Fruit fly (Drosophila melanogaster) whole organism: ENCODE measurements around the gene CG14110.

Source experiments
- CG8478 ChIP-seq: fragments of >200 bp; optimal IDR thresholded peaks from 2 replicates; lab custom pipeline; 2018; ENCODE audit warnings: inconsistent platforms
- Dll ChIP-seq: fragments of >200 bp; optimal IDR thresholded peaks from 2 replicates; lab custom pipeline; 2017
- EcR ChIP-seq, 2 experiments: fragments of >200 bp; optimal IDR thresholded peaks; 2 replicates each; lab custom pipeline; 2017; ENCODE audit warnings: missing biosample characterization in 2 of 2, missing genetic modification characterization in 2 of 2, missing genetic modification reagents in 2 of 2
- pan ChIP-seq: fragments of >200 bp; optimal IDR thresholded peaks from 2 replicates; lab custom pipeline; 2017
- psq ChIP-seq: fragments of >200 bp; optimal IDR thresholded peaks from 2 replicates; lab custom pipeline; 2017
- usp ChIP-seq: fragments of >200 bp; optimal IDR thresholded peaks from 2 replicates; lab custom pipeline; 2017; ENCODE audit warnings: missing biosample characterization, missing genetic modification characterization, mixed read lengths

The CG14110 gene

dm6 chr3L:13384489-13384888, at the start of gene CG14110:
CG14110 (plus strand) TSS chr3L:13384789.
- TF ChIP-seq psq (lab: Kevin White, UChicago), result no peak
- no peak for TF ChIP-seq usp (GFP tag; lab: Kevin White, UChicago)
- TF ChIP-seq EcR (GFP tag; optimal IDR thresholded peaks at IDR 0.05; lab: Kevin White, UChicago), result no peak
- TF ChIP-seq CG8478 (lab: Kevin White, UChicago), result no peak
- no peak for TF ChIP-seq pan (lab: Kevin White, UChicago)
- no peak for TF ChIP-seq Dll (lab: Kevin White, UChicago)

- TF ChIP-seq Dll (lab: Kevin White, UChicago) (no peak), psq (lab: Kevin White, UChicago) (no peak), pan (lab: Kevin White, UChicago) (no peak), usp (GFP tag; lab: Kevin White, UChicago) (no peak), EcR (GFP tag; optimal IDR thresholded peaks at IDR 0.05; lab: Kevin White, UChicago) (no peak), CG8478 (lab: Kevin White, UChicago) (no peak)
These were observed 35.9 kb upstream of the CG14110 start, which contains the start of gene CG17687 for dm6 chr3L:13348733-13349132. CG17687 (plus strand) TSS chr3L:13349033.

- no peak for TF ChIP-seq pan (lab: Kevin White, UChicago)
- no peak for TF ChIP-seq Dll (lab: Kevin White, UChicago)
- TF ChIP-seq usp (GFP tag; lab: Kevin White, UChicago), result no peak
- no peak for TF ChIP-seq psq (lab: Kevin White, UChicago)
- no peak for TF ChIP-seq EcR (GFP tag; optimal IDR thresholded peaks at IDR 0.05; lab: Kevin White, UChicago)
- no peak for TF ChIP-seq CG8478 (lab: Kevin White, UChicago)
These were observed 28.4 kb upstream of the CG14110 start, which contains the start of gene Nplp2 for dm6 chr3L:13356084-13356693. Nplp2 (plus strand) TSS chr3L:13356376.

- TF ChIP-seq Dll (lab: Kevin White, UChicago) (no peak), pan (lab: Kevin White, UChicago) (no peak), usp (GFP tag; lab: Kevin White, UChicago) (no peak), EcR (GFP tag; optimal IDR thresholded peaks at IDR 0.05; lab: Kevin White, UChicago) (no peak), CG8478 (lab: Kevin White, UChicago) (no peak), psq (lab: Kevin White, UChicago) (no peak)
These were observed 6.9 kb upstream of the CG14110 start, which contains the start of gene CG14111 for dm6 chr3L:13377657-13378056. CG14111 (plus strand) TSS chr3L:13377957.

dm6 chr3L:13378202-13378601, 6.4 kb upstream of the CG14110 start, which contains the start of gene SNCF:
SNCF (plus strand) TSS chr3L:13378583.
- TF ChIP-seq CG8478 (lab: Kevin White, UChicago) (no peak), Dll (lab: Kevin White, UChicago) (no peak), usp (GFP tag; lab: Kevin White, UChicago) (no peak), psq (lab: Kevin White, UChicago) (no peak), EcR (GFP tag; optimal IDR thresholded peaks at IDR 0.05; lab: Kevin White, UChicago) (no peak), pan (lab: Kevin White, UChicago) (no peak)

dm6 chr3L:13381160-13381559, 3.4 kb upstream of the CG14110 start, which contains the start of gene CG14107:
CG14107 (minus strand) TSS chr3L:13381346.
- no peak for TF ChIP-seq EcR (GFP tag; optimal IDR thresholded peaks at IDR 0.05; lab: Kevin White, UChicago)
- TF ChIP-seq CG8478 (lab: Kevin White, UChicago), result no peak
- TF ChIP-seq pan (lab: Kevin White, UChicago), result no peak
- TF ChIP-seq Dll (lab: Kevin White, UChicago), result no peak
- no peak for TF ChIP-seq usp (GFP tag; lab: Kevin White, UChicago)
- no peak for TF ChIP-seq psq (lab: Kevin White, UChicago)

- TF ChIP-seq CG8478 (lab: Kevin White, UChicago) (no peak), usp (GFP tag; lab: Kevin White, UChicago) (no peak), Dll (lab: Kevin White, UChicago) (no peak), EcR (GFP tag; optimal IDR thresholded peaks at IDR 0.05; lab: Kevin White, UChicago) (no peak), psq (lab: Kevin White, UChicago) (no peak), pan (lab: Kevin White, UChicago) (no peak)
These were observed 2.4 kb upstream of the CG14110 start, which contains the start of gene ImpL1 for dm6 chr3L:13382061-13382815. ImpL1 (plus strand) TSS chr3L:13382765.

dm6 chr3L:13387608-13388007, 3.0 kb downstream of the CG14110 start, which contains the start of gene CG10171:
CG10171 (minus strand) TSS chr3L:13387907.
- TF ChIP-seq Dll (lab: Kevin White, UChicago), result no peak
- no peak for TF ChIP-seq usp (GFP tag; lab: Kevin White, UChicago)
- no peak for TF ChIP-seq psq (lab: Kevin White, UChicago)
- TF ChIP-seq pan (lab: Kevin White, UChicago), result no peak
- TF ChIP-seq EcR (GFP tag; optimal IDR thresholded peaks at IDR 0.05; lab: Kevin White, UChicago), result no peak
- no peak for TF ChIP-seq CG8478 (lab: Kevin White, UChicago)

dm6 chr3L:13389834-13390233, 5.2 kb downstream of the CG14110 start, which contains the start of gene Poc1:
Poc1 (minus strand) TSS chr3L:13390006.
- no peak for TF ChIP-seq Dll (lab: Kevin White, UChicago)
- TF ChIP-seq CG8478 (lab: Kevin White, UChicago), result no peak
- TF ChIP-seq EcR (GFP tag; optimal IDR thresholded peaks at IDR 0.05; lab: Kevin White, UChicago), result no peak
- no peak for TF ChIP-seq usp (GFP tag; lab: Kevin White, UChicago)
- TF ChIP-seq psq (lab: Kevin White, UChicago), result no peak
- no peak for TF ChIP-seq pan (lab: Kevin White, UChicago)

dm6 chr3L:13393538-13393937, 8.9 kb downstream of the CG14110 start:
- TF ChIP-seq EcR (GFP tag; optimal IDR thresholded peaks at IDR 0.05; lab: Kevin White, UChicago) (no peak), Dll (lab: Kevin White, UChicago) (no peak)

dm6 chr3L:13397656-13398055, 13.1 kb downstream of the CG14110 start:
- TF ChIP-seq usp (GFP tag; lab: Kevin White, UChicago), result no peak
